Worm (Caenorhabditis elegans) whole organism, L1 larva: ENCODE data around the gene M151.2.

Experiments
- C16A3.4 ChIP-seq: fragments of 150-350 bp; optimal IDR thresholded peaks from 2 replicates; lab custom pipeline; 2014; ENCODE audit warnings: missing biosample characterization, missing genetic modification characterization
- F16B12.6 ChIP-seq: fragments of 150-350 bp; optimal IDR thresholded peaks from 2 replicates; lab custom pipeline; 2014; ENCODE audit warnings: missing biosample characterization, missing genetic modification characterization
- Y116A8C.19 ChIP-seq: sonication (generic microtip); optimal IDR thresholded peaks from 2 replicates; lab custom pipeline; 2016; ENCODE audit warnings: missing compliant biosample characterization, missing genetic modification characterization, borderline replicate concordance
- aha-1 ChIP-seq: fragments of 150-350 bp; optimal IDR thresholded peaks from 2 replicates; lab custom pipeline; 2014; ENCODE audit warnings: missing biosample characterization, missing genetic modification characterization
- alr-1 ChIP-seq: fragments of 200-800 bp; sonication (Bioruptor generic); optimal IDR thresholded peaks from 2 replicates; lab custom pipeline; 2018; ENCODE audit warnings: borderline replicate concordance, mild to moderate bottlenecking, missing genetic modification characterization, missing compliant biosample characterization
- aly-2 ChIP-seq: fragments of 150-350 bp; optimal IDR thresholded peaks from 2 replicates; lab custom pipeline; 2014; ENCODE audit warnings: missing biosample characterization, missing genetic modification characterization
- ama-1 ChIP-seq: fragments of 150-350 bp; optimal IDR thresholded peaks from 2 replicates; lab custom pipeline; 2014
- ceh-63 ChIP-seq: fragments of 200-800 bp; sonication (Bioruptor generic); optimal IDR thresholded peaks from 2 replicates; lab custom pipeline; 2018; ENCODE audit warnings: mild to moderate bottlenecking, missing genetic modification characterization, missing compliant biosample characterization
- ceh-88 ChIP-seq: fragments of 200-800 bp; sonication (Bioruptor generic); IDR thresholded peaks from 2 replicates; pipeline ENCODE4 v1.3.6; 2022; ENCODE audit warnings: missing genetic modification characterization, missing compliant biosample characterization
- dpl-1 ChIP-seq, 3 experiments: fragments of 150-350 bp in 2 of 3; sonication (generic microtip) in 1 of 3; optimal IDR thresholded peaks; 2 replicates each; lab custom pipeline; 2014 to 2017; ENCODE audit warnings: missing biosample characterization in 3 of 3, missing genetic modification characterization in 3 of 3, missing genetic modification reagents in 3 of 3
- dsc-1 ChIP-seq: sonication (generic microtip); optimal IDR thresholded peaks from 2 replicates; lab custom pipeline; 2016; ENCODE audit warnings: mild to moderate bottlenecking, missing genetic modification characterization, missing compliant biosample characterization
- efl-1 ChIP-seq, 4 experiments: fragments of 150-350 bp; optimal IDR thresholded peaks in 3 of 4; peaks in 1 of 4; 1 replicate in 1 of 4; 2 replicates in 3 of 4; lab custom pipeline; 2014; ENCODE audit warnings: missing biosample characterization in 2 of 4, missing genetic modification characterization in 2 of 4, missing genetic modification reagents in 2 of 4
- egl-13 ChIP-seq: sonication (generic microtip); optimal IDR thresholded peaks from 2 replicates; lab custom pipeline; 2016; ENCODE audit warnings: missing genotype, missing genetic modification reagents, missing genetic modification characterization, missing compliant biosample characterization
- egl-27 ChIP-seq, 2 experiments: fragments of 150-350 bp in 1 of 2; sonication (generic microtip); optimal IDR thresholded peaks; 3 replicates each; lab custom pipeline; 2017 to 2018; ENCODE audit warnings: missing biosample characterization in 2 of 2, missing genetic modification characterization in 2 of 2, missing genetic modification reagents in 2 of 2
- elt-2 ChIP-seq: sonication (generic microtip); optimal IDR thresholded peaks from 2 replicates; lab custom pipeline; 2016; ENCODE audit warnings: missing genetic modification characterization, mild to moderate bottlenecking, inconsistent platforms, missing compliant biosample characterization, missing genetic modification reagents
- fos-1 ChIP-seq: fragments of 150-350 bp; optimal IDR thresholded peaks from 2 replicates; lab custom pipeline; 2014; ENCODE audit warnings: missing biosample characterization, missing genetic modification characterization
- grh-1 ChIP-seq: fragments of 200-800 bp; sonication (Bioruptor generic); IDR thresholded peaks from 2 replicates; pipeline ENCODE4 v1.3.6; 2022; ENCODE audit warnings: missing genetic modification reagents, missing genetic modification characterization, missing compliant biosample characterization
- hlh-17 ChIP-seq: fragments of 200-800 bp; sonication (Bioruptor generic); optimal IDR thresholded peaks from 2 replicates; lab custom pipeline; 2018; ENCODE audit warnings: missing genetic modification characterization, mild to moderate bottlenecking, missing compliant biosample characterization, moderate library complexity, borderline replicate concordance
- lin-13 ChIP-seq: fragments of 150-350 bp; optimal IDR thresholded peaks from 2 replicates; lab custom pipeline; 2014; ENCODE audit warnings: missing biosample characterization, missing genetic modification reagents, missing genetic modification characterization
- lin-14 ChIP-seq: fragments of 200-800 bp; sonication (Bioruptor generic); optimal IDR thresholded peaks from 2 replicates; lab custom pipeline; 2018; ENCODE audit warnings: mild to moderate bottlenecking, missing genetic modification characterization, moderate library complexity, missing compliant biosample characterization
- lin-15B ChIP-seq: fragments of 150-350 bp; sonication (generic microtip); optimal IDR thresholded peaks from 3 replicates; lab custom pipeline; 2014; ENCODE audit warnings: missing biosample characterization, missing genetic modification characterization
- lin-35 ChIP-seq, 2 experiments: fragments of 150-350 bp; optimal IDR thresholded peaks; 2 replicates each; lab custom pipeline; 2014; ENCODE audit warnings: missing biosample characterization in 2 of 2, missing genetic modification characterization in 2 of 2, missing genetic modification reagents in 2 of 2
- lin-39 ChIP-seq: fragments of 150-350 bp; optimal IDR thresholded peaks from 2 replicates; lab custom pipeline; 2014; ENCODE audit warnings: missing biosample characterization, missing genetic modification reagents, missing genetic modification characterization
- mab-9 ChIP-seq: fragments of 200-800 bp; sonication (Bioruptor generic); IDR thresholded peaks from 2 replicates; pipeline ENCODE4 v1.3.6; 2022; ENCODE audit warnings: missing genetic modification reagents, missing genetic modification characterization, missing compliant biosample characterization
- mdl-1 ChIP-seq, 2 experiments: fragments of 150-350 bp; optimal IDR thresholded peaks; 2 replicates each; lab custom pipeline; 2014 to 2017; ENCODE audit warnings: missing biosample characterization in 2 of 2, missing genetic modification characterization in 2 of 2, inconsistent platforms in 1 of 2
- mef-2 ChIP-seq: fragments of 150-350 bp; optimal IDR thresholded peaks from 2 replicates; lab custom pipeline; 2014; ENCODE audit warnings: missing biosample characterization, missing genetic modification characterization
- mep-1 ChIP-seq: fragments of 150-350 bp; optimal IDR thresholded peaks from 2 replicates; lab custom pipeline; 2014; ENCODE audit warnings: missing biosample characterization, missing genetic modification characterization
- nhr-19 ChIP-seq: fragments of 200-800 bp; sonication (Bioruptor generic); conservative IDR thresholded peaks from 2 replicates; pipeline ENCODE4 v1.3.6; 2022; ENCODE audit warnings: missing genetic modification characterization, missing compliant biosample characterization
- nhr-20 ChIP-seq: sonication (generic microtip); optimal IDR thresholded peaks from 2 replicates; lab custom pipeline; 2016; ENCODE audit warnings: mild to moderate bottlenecking, missing genetic modification characterization, missing compliant biosample characterization
- nhr-76 ChIP-seq: sonication (generic microtip); optimal IDR thresholded peaks from 2 replicates; lab custom pipeline; 2017; ENCODE audit warnings: missing biosample characterization, missing genetic modification characterization
- nhr-84 ChIP-seq: sonication (generic microtip); optimal IDR thresholded peaks from 2 replicates; lab custom pipeline; 2017; ENCODE audit warnings: missing biosample characterization, missing genetic modification characterization
- pag-3 ChIP-seq: sonication (generic microtip); optimal IDR thresholded peaks from 2 replicates; lab custom pipeline; 2017; ENCODE audit warnings: missing genetic modification characterization, mild to moderate bottlenecking, missing compliant biosample characterization, antibody characterized with exemption, borderline replicate concordance; ENCODE audit not compliant: insufficient read depth
- rnt-1 ChIP-seq: sonication (generic microtip); optimal IDR thresholded peaks from 2 replicates; lab custom pipeline; 2016; ENCODE audit warnings: mild to moderate bottlenecking, missing genetic modification characterization, moderate library complexity, missing compliant biosample characterization
- skn-1 ChIP-seq: fragments of 150-350 bp; optimal IDR thresholded peaks from 2 replicates; lab custom pipeline; 2014; ENCODE audit warnings: missing biosample characterization, missing genetic modification characterization
- snpc-4 ChIP-seq: fragments of 150-350 bp; optimal IDR thresholded peaks from 2 replicates; lab custom pipeline; 2014; ENCODE audit warnings: missing biosample characterization, missing genetic modification characterization
- tbx-2 ChIP-seq: sonication (generic microtip); optimal IDR thresholded peaks from 2 replicates; lab custom pipeline; 2016; ENCODE audit warnings: missing genetic modification characterization, missing compliant biosample characterization
- tlp-1 ChIP-seq: fragments of 150-350 bp; optimal IDR thresholded peaks from 2 replicates; lab custom pipeline; 2014; ENCODE audit warnings: missing biosample characterization, missing genetic modification characterization
- unc-130 ChIP-seq: fragments of 150-350 bp; optimal IDR thresholded peaks from 2 replicates; lab custom pipeline; 2017; ENCODE audit warnings: missing biosample characterization, missing genetic modification characterization, inconsistent platforms
- unc-30 ChIP-seq: sonication (generic microtip); optimal IDR thresholded peaks from 2 replicates; lab custom pipeline; 2017; ENCODE audit warnings: missing biosample characterization, missing genetic modification characterization
- unc-62 ChIP-seq: fragments of 150-350 bp; optimal IDR thresholded peaks from 2 replicates; lab custom pipeline; 2014; ENCODE audit warnings: missing biosample characterization, missing genetic modification reagents, missing genetic modification characterization
- unc-86 ChIP-seq: sonication (generic microtip); optimal IDR thresholded peaks from 2 replicates; lab custom pipeline; 2016; ENCODE audit warnings: missing genetic modification characterization, missing compliant biosample characterization
- vab-15 ChIP-seq: sonication (generic microtip); optimal IDR thresholded peaks from 2 replicates; lab custom pipeline; 2017; ENCODE audit warnings: missing genotype, mild to moderate bottlenecking, missing genetic modification characterization, missing compliant biosample characterization
- zip-4 ChIP-seq: fragments of 200-800 bp; sonication (Bioruptor generic); optimal IDR thresholded peaks from 2 replicates; lab custom pipeline; 2018; ENCODE audit warnings: mild to moderate bottlenecking, missing genetic modification characterization, moderate library complexity, missing compliant biosample characterization

M151.2 gene

ce11 chrII:3634765-3635164 lies 3.9 kb downstream of the M151.2 start:
- TF ChIP-seq lin-35 (GFP tag; optimal IDR thresholded peaks at IDR 0.05; lab: Kevin White, UChicago) (no peak), C16A3.4 (tag; lab: Kevin White, UChicago) (no peak)

ce11 chrII:3639238-3639637 lies 8.3 kb downstream of the M151.2 start, which contains the start of gene fbxb-31:
Gene fbxb-31, minus strand, starts transcription at chrII:3639338.
- TF ChIP-seq nhr-20 (no peak), hlh-17 (GFP tag; lab: Kevin White, UChicago) (no peak), lin-13 (no peak), vab-15 (no peak), aly-2 (tag; lab: Kevin White, UChicago) (no peak), grh-1 (GFP tag; lab: Robert Waterston, UW) (no peak), pag-3 (tag; lab: Kevin White, UChicago) (no peak), dsc-1 (tag; lab: Kevin White, UChicago) (no peak), nhr-84 (tag; lab: Kevin White, UChicago) (no peak), nhr-19 (no peak), unc-62 (GFP tag; lab: Kevin White, UChicago) (no peak), mab-9 (GFP tag; lab: Robert Waterston, UW) (no peak), dpl-1 (GFP tag; optimal IDR thresholded peaks at IDR 0.05; lab: Kevin White, UChicago) (no peak)

- TF ChIP-seq tlp-1 (tag; lab: Kevin White, UChicago) (no peak), dsc-1 (tag; lab: Kevin White, UChicago) (no peak), ceh-88 (GFP tag; lab: Robert Waterston, UW) (no peak), alr-1 (tag; lab: Kevin White, UChicago) (no peak), lin-15B (tag; lab: Kevin White, UChicago) (no peak), rnt-1 (no peak), fos-1 (tag; lab: Kevin White, UChicago) (no peak), mdl-1 (tag; optimal IDR thresholded peaks at IDR 0.05; lab: Kevin White, UChicago) (no peak), lin-39 (no peak), mep-1 (tag; lab: Kevin White, UChicago) (no peak), egl-27 (tag; optimal IDR thresholded peaks at IDR 0.05; lab: Kevin White, UChicago) (no peak), aha-1 (no peak), Y116A8C.19 (tag; lab: Kevin White, UChicago) (no peak), unc-130 (tag; lab: Kevin White, UChicago) (no peak)
These were observed 9.3 kb downstream of the M151.2 start, which contains the start of gene M151.10 for ce11 chrII:3640197-3640596. Gene M151.10, minus strand, starts transcription at chrII:3640297.

DNA sequence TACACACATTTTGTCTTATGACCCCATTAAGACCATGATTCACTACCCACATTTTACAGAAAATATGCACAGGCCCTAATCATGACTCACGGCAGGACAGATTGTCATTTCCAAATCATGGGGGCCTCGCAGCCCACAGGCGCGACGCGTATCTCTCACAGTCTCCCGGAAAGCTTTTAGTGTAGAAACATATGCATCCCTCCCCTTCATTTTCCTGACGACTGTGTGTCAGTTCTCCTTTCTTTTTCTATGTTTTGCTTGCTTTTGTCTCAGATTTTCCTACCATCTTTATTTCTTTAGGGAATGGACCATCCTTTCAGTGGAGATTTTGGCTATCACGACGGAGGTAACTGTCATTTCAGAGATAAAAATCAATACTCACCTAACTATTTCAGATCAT lies 10.3 kb downstream of the M151.2 start, which contains the start of gene M151.1:
Gene M151.1, plus strand, starts transcription at position 301 of the 400 bp plus-strand sequence.
- no peak for TF ChIP-seq efl-1 (optimal IDR thresholded peaks at IDR 0.05; lab: Kevin White, UChicago)
- peak in 1 of 2 experiments; percentile 47 for TF ChIP-seq efl-1 (GFP tag; optimal IDR thresholded peaks at IDR 0.05 in 1 of 2; lab: Kevin White, UChicago)
- no peak for TF ChIP-seq mdl-1 (tag; optimal IDR thresholded peaks at IDR 0.05; lab: Kevin White, UChicago)
- TF ChIP-seq, all 84 proteins: peak for 1

DNA sequence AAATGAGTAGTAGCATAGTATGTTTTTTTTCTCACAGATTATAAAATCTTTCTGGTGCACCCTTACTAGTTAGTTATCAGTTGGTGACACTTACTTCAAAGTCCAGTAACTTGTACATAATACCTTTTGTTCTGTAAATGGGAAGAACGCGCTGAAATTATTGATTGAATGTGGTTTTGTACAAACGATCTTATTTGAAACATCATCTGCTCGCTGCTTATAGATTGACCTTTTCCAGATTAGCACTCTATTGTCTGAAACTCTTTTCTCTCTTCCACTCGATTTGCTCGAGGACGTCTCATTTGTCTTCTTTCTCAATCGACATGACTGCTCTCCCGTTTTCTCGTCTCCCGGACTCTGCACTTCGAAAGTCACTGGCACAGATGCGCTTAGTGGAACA lies 16.2 kb downstream of the M151.2 start, which contains the start of gene fbxb-33:
Gene fbxb-33, plus strand, starts transcription at position 301 of the 400 bp plus-strand sequence.
- TF ChIP-seq ama-1 (lab: Kevin White, UChicago): no peak
- TF ChIP-seq unc-30: no peak
- TF ChIP-seq unc-86 (tag; lab: Kevin White, UChicago): no peak
- no peak for TF ChIP-seq efl-1 (optimal IDR thresholded peaks at IDR 0.05; lab: Kevin White, UChicago)
- no peak for TF ChIP-seq efl-1 (GFP tag; optimal IDR thresholded peaks at IDR 0.05 in 1 of 2; lab: Kevin White, UChicago)
- TF ChIP-seq ceh-63 (GFP tag; lab: Kevin White, UChicago): no peak
- no peak for TF ChIP-seq skn-1 (tag; lab: Kevin White, UChicago)
- TF ChIP-seq tbx-2 (tag; lab: Kevin White, UChicago): no peak
- TF ChIP-seq lin-13: no peak
- no peak for TF ChIP-seq nhr-76 (tag; lab: Kevin White, UChicago)
- TF ChIP-seq lin-14 (GFP tag; lab: Kevin White, UChicago): no peak
- TF ChIP-seq ceh-88 (GFP tag; lab: Robert Waterston, UW): no peak
- no peak for TF ChIP-seq elt-2 (tag; lab: Kevin White, UChicago)
- TF ChIP-seq egl-13: no peak
- no peak for TF ChIP-seq mef-2 (tag; lab: Kevin White, UChicago)
- TF ChIP-seq zip-4 (GFP tag; lab: Kevin White, UChicago): no peak
- TF ChIP-seq snpc-4 (tag; lab: Kevin White, UChicago): no peak
- no peak for TF ChIP-seq aly-2 (tag; lab: Kevin White, UChicago)
- no peak for TF ChIP-seq F16B12.6
